Fruit fly (Drosophila melanogaster) whole organism, pupa: ENCODE results near the gene CG14322.

Source experiments
- CG12605 ChIP-seq: fragments of 200-800 bp; sonication (Bioruptor generic); IDR thresholded peaks from 2 replicates; pipeline ENCODE4 v1.3.6; 2022; ENCODE audit warnings: missing biosample characterization, missing genetic modification characterization
- CG14655 ChIP-seq: fragments of 200-800 bp; sonication (Bioruptor generic); optimal IDR thresholded peaks from 3 replicates; lab custom pipeline; 2017; ENCODE audit warnings: mild to moderate bottlenecking, missing biosample characterization, missing genetic modification reagents, missing genetic modification characterization
- CG15710 ChIP-seq: fragments of 200-800 bp; sonication (Bioruptor generic); optimal IDR thresholded peaks from 2 replicates; lab custom pipeline; 2018; ENCODE audit warnings: missing biosample characterization, mild to moderate bottlenecking, missing genetic modification characterization, moderate library complexity
- CG9948 ChIP-seq: fragments of 200-800 bp; sonication (Bioruptor generic); optimal IDR thresholded peaks from 2 replicates; lab custom pipeline; 2018; ENCODE audit warnings: missing biosample characterization, mild to moderate bottlenecking, missing genetic modification characterization, moderate library complexity
- D1 ChIP-seq: fragments of 200-800 bp; sonication (Bioruptor generic); optimal IDR thresholded peaks from 2 replicates; lab custom pipeline; 2018; ENCODE audit warnings: missing biosample characterization, mild to moderate bottlenecking, missing genetic modification characterization, moderate library complexity
- EcR ChIP-seq: fragments of 200-800 bp; sonication (Bioruptor generic); optimal IDR thresholded peaks from 3 replicates; lab custom pipeline; 2019; ENCODE audit warnings: missing biosample characterization, missing genetic modification characterization, mild to moderate bottlenecking, moderate library complexity, missing genetic modification reagents
- Pif1B ChIP-seq: fragments of 200-800 bp; sonication (Bioruptor generic); optimal IDR thresholded peaks from 3 replicates; lab custom pipeline; 2016; ENCODE audit warnings: missing biosample characterization, missing genetic modification characterization

- TF ChIP-seq CG15710 (tag; lab: Kevin White, UChicago) (no peak), D1 (tag; lab: Kevin White, UChicago) (no peak), CG9948 (no peak), Pif1B (GFP tag; lab: Kevin White, UChicago) (no peak), CG12605 (no peak), CG14655 (GFP tag; lab: Kevin White, UChicago) (no peak), EcR (GFP tag; lab: Kevin White, UChicago) (no peak)
Measured at dm6 chr3R:17599695-17600094, 47.8 kb upstream of the CG14322 start.
